Worm (Caenorhabditis elegans): Measurements from ENCODE around the gene Y47D7A.2.

DNA sequence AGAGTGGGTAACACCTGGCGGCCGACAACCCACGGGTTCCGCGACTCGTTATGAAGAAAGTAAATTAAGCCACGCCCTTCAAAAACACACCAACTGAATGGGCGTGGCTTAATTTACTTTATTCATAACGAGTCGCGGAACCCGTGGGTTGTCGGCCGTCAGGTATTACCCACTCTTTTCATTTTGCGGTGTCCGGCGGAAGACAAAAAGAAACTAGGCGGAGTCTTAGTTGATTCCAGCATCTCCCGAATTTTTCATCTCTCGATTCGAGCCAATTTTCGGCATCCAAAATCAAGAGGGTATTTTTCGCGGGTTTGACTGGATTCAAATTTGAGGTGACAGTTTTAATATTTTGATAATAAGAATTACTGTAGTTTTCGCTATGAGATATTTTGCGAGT, 27.6 kb downstream of the Y47D7A.2 start:
- TF ChIP-seq ceh-88 (GFP tag; IDR thresholded peaks at IDR 0.05) = no peak
- no peak for TF ChIP-seq nhr-12 (tag; optimal IDR thresholded peaks at IDR 0.05)
- no peak for TF ChIP-seq mdl-1 (tag; optimal IDR thresholded peaks at IDR 0.05)

All from whole organism, L1 larva.